Worm (Caenorhabditis elegans): Measurements from ENCODE around the gene F19G12.4.

F19G12.4 gene

DNA sequence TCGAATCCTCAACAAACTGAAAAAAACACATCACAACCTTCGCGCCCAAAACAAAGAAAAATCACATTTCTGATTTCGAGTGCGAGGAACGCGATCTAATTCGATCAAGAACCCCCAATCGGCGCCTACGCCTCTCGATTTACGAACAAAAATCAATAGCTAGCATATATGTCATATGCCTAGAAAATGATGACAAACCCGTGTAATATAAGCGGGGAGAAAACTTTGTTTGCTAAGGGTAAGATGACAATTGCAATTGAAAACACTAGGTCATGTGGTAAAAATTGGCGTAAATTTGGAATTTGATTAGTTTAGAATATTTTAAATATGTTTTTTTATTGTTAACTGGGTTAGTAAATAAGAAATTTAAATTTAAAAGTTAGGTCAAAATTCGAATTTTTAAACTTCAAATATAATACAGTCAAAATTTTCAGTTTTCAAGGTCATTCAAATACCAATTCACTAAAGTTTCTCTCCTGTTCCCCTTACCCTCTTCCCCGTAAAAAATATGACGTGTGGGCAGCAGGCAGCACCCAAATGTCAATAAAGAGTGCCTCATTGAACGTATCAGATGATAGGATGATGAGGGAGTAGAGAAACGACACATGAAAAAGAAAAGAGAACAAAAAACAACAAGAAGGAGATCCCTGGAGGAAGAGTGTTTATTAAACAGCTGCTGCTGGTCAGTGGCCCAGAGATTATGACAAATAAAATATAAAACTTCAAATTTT lies 39.4 kb downstream of the F19G12.4 start (continued):
- TF ChIP-seq daf-16 (GFP tag; optimal IDR thresholded peaks at IDR 0.05): peak in 1 of 2 experiments; percentile 85
- TF ChIP-seq daf-16 (tag; optimal IDR thresholded peaks at IDR 0.05): peak; percentile 53
- peak; percentile 62 for TF ChIP-seq mes-2 (tag; optimal IDR thresholded peaks at IDR 0.05; ENCODE audit: poor library complexity, severe bottlenecking)
- TF ChIP-seq mdl-1 (tag; optimal IDR thresholded peaks at IDR 0.05): peak in 1 of 2 experiments; percentile 67
- TF ChIP-seq ZK337.2 (GFP tag; IDR thresholded peaks at IDR 0.05): no peak
- TF ChIP-seq mxl-3 (GFP tag; optimal IDR thresholded peaks at IDR 0.05): no peak
- peak; percentile 92 for TF ChIP-seq aha-1 (tag)
- TF ChIP-seq snpc-1.2 (GFP tag; IDR thresholded peaks at IDR 0.05): no peak
- TF ChIP-seq daf-12 (tag; optimal IDR thresholded peaks at IDR 0.05): no peak
- TF ChIP-seq mxl-2 (GFP tag; conservative IDR thresholded peaks at IDR 0.05): 0 out of 2 replicates have a peak, but pooled peaks have one; percentile 21
- TF ChIP-seq Y48G9A.11 (GFP tag; IDR thresholded peaks at IDR 0.05): no peak
- 0 out of 2 replicates have a peak, but pooled peaks have one; percentile 42 for TF ChIP-seq ceh-20 (GFP tag; IDR thresholded peaks at IDR 0.05)
- TF ChIP-seq fos-1 (tag; optimal IDR thresholded peaks at IDR 0.05): no peak
- no peak for TF ChIP-seq zip-11 (GFP tag; IDR thresholded peaks at IDR 0.05)
- TF ChIP-seq saeg-2 (GFP tag; IDR thresholded peaks at IDR 0.05): no peak
- peak; percentile 0 for TF ChIP-seq T20F7.1 (GFP tag; optimal IDR thresholded peaks at IDR 0.05)
- peak; percentile 74 for TF ChIP-seq hlh-30 (tag; optimal IDR thresholded peaks at IDR 0.05; ENCODE audit: insufficient read depth)
- TF ChIP-seq tag-97 (GFP tag; IDR thresholded peaks at IDR 0.05): no peak
- no peak for TF ChIP-seq lin-1 (GFP tag; IDR thresholded peaks at IDR 0.05)
- no peak for TF ChIP-seq madf-9 (GFP tag; conservative IDR thresholded peaks at IDR 0.05)
- TF ChIP-seq lir-3 (tag; optimal IDR thresholded peaks at IDR 0.05): no peak
- peak; percentile 48 for TF ChIP-seq hmg-1.1 (GFP tag; IDR thresholded peaks at IDR 0.05)
- peak; percentile 64 for TF ChIP-seq dve-1 (tag; optimal IDR thresholded peaks at IDR 0.05; ENCODE audit: insufficient read depth)
- TF ChIP-seq sdz-12 (GFP tag; optimal IDR thresholded peaks at IDR 0.05): no peak
- TF ChIP-seq mdt-29 (GFP tag; IDR thresholded peaks at IDR 0.05): no peak
- TF ChIP-seq ctbp-1 (GFP tag; IDR thresholded peaks at IDR 0.05): no peak

- TF ChIP-seq ceh-20 (GFP tag; IDR thresholded peaks at IDR 0.05) (no peak), nhr-28 (tag; optimal IDR thresholded peaks at IDR 0.05) (peak; percentile 40), arid-1 (GFP tag; conservative IDR thresholded peaks at IDR 0.05) (no peak), zip-2 (tag; optimal IDR thresholded peaks at IDR 0.05) (no peak), lin-13 (GFP tag; optimal IDR thresholded peaks at IDR 0.05) (no peak), mxl-3 (GFP tag; optimal IDR thresholded peaks at IDR 0.05) (peak; percentile 35), mdl-1 (tag; optimal IDR thresholded peaks at IDR 0.05) (peak in 1 of 2 experiments; percentile 64), hlh-11 (tag; optimal IDR thresholded peaks at IDR 0.05) (no peak), mdt-29 (GFP tag; IDR thresholded peaks at IDR 0.05) (no peak), madf-5 (GFP tag; IDR thresholded peaks at IDR 0.05) (no peak), lim-7 (GFP tag; IDR thresholded peaks at IDR 0.05) (no peak), pha-4 (GFP tag; IDR thresholded peaks at IDR 0.05) (no peak), pha-4 (tag; optimal IDR thresholded peaks at IDR 0.05) (no peak), vab-7 (GFP tag; IDR thresholded peaks at IDR 0.05) (no peak)
Measured at ce11 chrX:1458793-1459192, 41.7 kb downstream of the F19G12.4 start, which contains the start of gene D1005.2. Gene D1005.2, plus strand, starts transcription at chrX:1459022.

DNA sequence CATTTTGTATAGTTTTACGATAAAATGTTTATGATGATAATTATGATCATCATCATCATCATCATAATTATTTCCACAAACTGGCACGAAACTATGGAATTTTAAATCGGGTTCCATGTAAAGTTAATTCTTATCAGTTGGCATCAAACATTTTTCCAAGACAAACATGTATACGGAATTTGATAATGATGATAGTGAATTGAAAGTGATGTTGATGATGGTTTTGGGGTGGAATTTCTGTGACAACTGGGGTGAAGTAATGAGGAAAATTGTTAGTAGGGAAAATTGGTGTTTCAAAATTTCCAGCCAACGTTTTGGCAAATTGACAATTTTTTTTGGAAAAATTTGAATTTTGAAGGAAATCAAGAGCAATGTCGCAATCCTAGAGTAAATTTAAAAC lies 42.7 kb downstream of the F19G12.4 start:
- no peak for TF ChIP-seq daf-16 (GFP tag; optimal IDR thresholded peaks at IDR 0.05)
- TF ChIP-seq daf-16 (tag; optimal IDR thresholded peaks at IDR 0.05): peak; percentile 58
- TF ChIP-seq D1046.2 (GFP tag; IDR thresholded peaks at IDR 0.05): no peak
- TF ChIP-seq nhr-76 (tag; optimal IDR thresholded peaks at IDR 0.05): no peak
- TF ChIP-seq ztf-11 (tag; optimal IDR thresholded peaks at IDR 0.05): no peak
- TF ChIP-seq lir-3 (tag; optimal IDR thresholded peaks at IDR 0.05): no peak
- TF ChIP-seq nhr-28 (tag; optimal IDR thresholded peaks at IDR 0.05): no peak
- TF ChIP-seq zfp-3 (GFP tag; conservative IDR thresholded peaks at IDR 0.05): no peak
- TF ChIP-seq ctbp-1 (GFP tag; IDR thresholded peaks at IDR 0.05): no peak
